Fruit fly (Drosophila melanogaster) whole organism, embryonic: Measurements from ENCODE around the gene Ubqn.

ENCODE experiments used
- Ada2b ChIP-seq: fragments of 200-800 bp; sonication (Bioruptor generic); IDR thresholded peaks from 2 replicates; pipeline ENCODE4 v1.3.6; 2022; ENCODE audit warnings: missing biosample characterization, missing genetic modification characterization
- Blimp-1 ChIP-seq: fragments of 200-800 bp; sonication (Bioruptor generic); optimal IDR thresholded peaks from 3 replicates; lab custom pipeline; 2018; ENCODE audit warnings: missing biosample characterization, missing genetic modification characterization, mild to moderate bottlenecking, moderate library complexity, missing genetic modification reagents
- CG10267 ChIP-seq: fragments of 200-800 bp; sonication (Bioruptor generic); optimal IDR thresholded peaks from 2 replicates; lab custom pipeline; 2018; ENCODE audit warnings: missing biosample characterization, mild to moderate bottlenecking, missing genetic modification characterization, moderate library complexity
- CG10321 ChIP-seq: fragments of 200-800 bp; sonication (Bioruptor generic); IDR thresholded peaks from 2 replicates; pipeline ENCODE4 v1.3.6; 2022; ENCODE audit warnings: missing biosample characterization, missing genetic modification characterization
- CG11695 ChIP-seq: fragments of 200-800 bp; sonication (Bioruptor generic); IDR thresholded peaks from 3 replicates; pipeline ENCODE4 v1.3.6; 2022; ENCODE audit warnings: missing biosample characterization, missing genetic modification characterization
- CG12659 ChIP-seq: fragments of 200-800 bp; sonication (Bioruptor generic); optimal IDR thresholded peaks from 3 replicates; lab custom pipeline; 2017; ENCODE audit warnings: mild to moderate bottlenecking, missing biosample characterization, missing genetic modification reagents, missing genetic modification characterization
- CG14860 ChIP-seq: fragments of 200-800 bp; sonication (Bioruptor generic); IDR thresholded peaks from 3 replicates; pipeline ENCODE4 v1.3.6; 2022; ENCODE audit warnings: missing biosample characterization, missing genetic modification characterization; ENCODE audit not compliant: partially characterized antibody
- CG17802 ChIP-seq: fragments of 200-800 bp; sonication (Bioruptor generic); optimal IDR thresholded peaks from 2 replicates; lab custom pipeline; 2018; ENCODE audit warnings: missing biosample characterization, mild to moderate bottlenecking, missing genetic modification characterization, moderate library complexity
- CG1832 ChIP-seq: fragments of 200-800 bp; sonication (Bioruptor generic); optimal IDR thresholded peaks from 2 replicates; lab custom pipeline; 2017; ENCODE audit warnings: missing biosample characterization, mild to moderate bottlenecking, missing genetic modification characterization, inconsistent platforms
- CG2129 ChIP-seq: fragments of 200-800 bp; sonication (Bioruptor generic); IDR thresholded peaks from 2 replicates; pipeline ENCODE4 v1.3.6; 2022; ENCODE audit warnings: missing biosample characterization, missing genetic modification characterization; ENCODE audit not compliant: partially characterized antibody
- CG2889 ChIP-seq: fragments of 200-800 bp; sonication (Bioruptor generic); IDR thresholded peaks from 3 replicates; pipeline ENCODE4 v1.3.6; 2022; ENCODE audit warnings: missing biosample characterization, missing genetic modification characterization
- CG3847 ChIP-seq: fragments of 200-800 bp; sonication (Bioruptor generic); IDR thresholded peaks from 2 replicates; pipeline ENCODE4 v1.3.6; 2022; ENCODE audit warnings: missing biosample characterization, missing genetic modification characterization
- CG5180 ChIP-seq: fragments of 200-800 bp; sonication (Bioruptor generic); optimal IDR thresholded peaks from 3 replicates; lab custom pipeline; 2017; ENCODE audit warnings: missing biosample characterization, missing genetic modification characterization, mild to moderate bottlenecking, moderate library complexity, missing genetic modification reagents
- CG6254 ChIP-seq: fragments of 200-800 bp; sonication (Bioruptor generic); optimal IDR thresholded peaks from 3 replicates; lab custom pipeline; 2017; ENCODE audit warnings: mild to moderate bottlenecking, missing biosample characterization, missing genetic modification reagents, missing genetic modification characterization
- CG6689 ChIP-seq: fragments of 200-800 bp; sonication (Bioruptor generic); IDR thresholded peaks from 2 replicates; pipeline ENCODE4 v1.3.6; 2022; ENCODE audit warnings: missing biosample characterization, missing genetic modification characterization
- CG7745 ChIP-seq: fragments of 200-800 bp; sonication (Bioruptor generic); optimal IDR thresholded peaks from 2 replicates; lab custom pipeline; 2018; ENCODE audit warnings: missing biosample characterization, mild to moderate bottlenecking, missing genetic modification characterization, moderate library complexity
- CG8089 ChIP-seq: fragments of 200-800 bp; sonication (Bioruptor generic); optimal IDR thresholded peaks from 3 replicates; lab custom pipeline; 2016; ENCODE audit warnings: missing biosample characterization, missing genetic modification characterization
- CG8290 ChIP-seq, 3 experiments: fragments of 200-800 bp; sonication (Bioruptor generic); optimal IDR thresholded peaks; 2 replicates each; lab custom pipeline; 2016 to 2019; ENCODE audit warnings: missing biosample characterization in 3 of 3, missing genetic modification characterization in 3 of 3, mild to moderate bottlenecking in 2 of 3, moderate library complexity in 1 of 3
- CG8765 ChIP-seq: fragments of 200-800 bp; sonication (Bioruptor generic); IDR thresholded peaks from 2 replicates; pipeline ENCODE4 v1.3.6; 2022; ENCODE audit warnings: missing biosample characterization, missing genetic modification characterization
- CG8944 ChIP-seq: fragments of 200-800 bp; sonication (Bioruptor generic); optimal IDR thresholded peaks from 3 replicates; lab custom pipeline; 2016; ENCODE audit warnings: missing biosample characterization, missing genetic modification characterization
- CG9797 ChIP-seq: fragments of 200-800 bp; sonication (Bioruptor generic); optimal IDR thresholded peaks from 3 replicates; lab custom pipeline; 2018; ENCODE audit warnings: missing biosample characterization, mild to moderate bottlenecking, missing genetic modification characterization
- CG9817 ChIP-seq: fragments of 200-800 bp; sonication (Bioruptor generic); optimal IDR thresholded peaks from 2 replicates; lab custom pipeline; 2018; ENCODE audit warnings: missing biosample characterization, mild to moderate bottlenecking, missing genetic modification characterization, moderate library complexity
- Max ChIP-seq: fragments of 200-800 bp; sonication (Bioruptor generic); optimal IDR thresholded peaks from 2 replicates; lab custom pipeline; 2016; ENCODE audit warnings: missing biosample characterization, mild to moderate bottlenecking, missing genetic modification characterization
- Mes4 ChIP-seq: fragments of 200-800 bp; sonication (Bioruptor generic); optimal IDR thresholded peaks from 2 replicates; lab custom pipeline; 2016; ENCODE audit warnings: missing biosample characterization, missing genetic modification characterization
- NC2β ChIP-seq: fragments of 200-800 bp; sonication (Bioruptor generic); optimal IDR thresholded peaks from 2 replicates; lab custom pipeline; 2016; ENCODE audit warnings: missing biosample characterization, missing genetic modification characterization
- NFAT ChIP-seq: fragments of 200-800 bp; sonication (Bioruptor generic); IDR thresholded peaks from 2 replicates; pipeline ENCODE4 v1.3.6; 2022; ENCODE audit warnings: missing biosample characterization, missing genetic modification characterization
- PHDP ChIP-seq: fragments of 200-800 bp; sonication (Bioruptor generic); optimal IDR thresholded peaks from 3 replicates; lab custom pipeline; 2018; ENCODE audit warnings: missing biosample characterization, mild to moderate bottlenecking, missing genetic modification characterization, moderate library complexity
- Pdp1 ChIP-seq, 2 experiments: fragments of 200-800 bp; sonication (Bioruptor generic); optimal IDR thresholded peaks; 3 replicates each; lab custom pipeline; 2016; ENCODE audit warnings: missing biosample characterization in 2 of 2, missing genetic modification characterization in 2 of 2, mild to moderate bottlenecking in 1 of 2, moderate library complexity in 1 of 2
- Sox100B ChIP-seq: fragments of 200-800 bp; sonication (Bioruptor generic); optimal IDR thresholded peaks from 3 replicates; lab custom pipeline; 2018; ENCODE audit warnings: missing biosample characterization, mild to moderate bottlenecking, missing genetic modification characterization
- Tbp ChIP-seq: fragments of >200 bp; optimal IDR thresholded peaks from 2 replicates; lab custom pipeline; 2018; ENCODE audit warnings: missing biosample characterization, missing genetic modification characterization
- bsh ChIP-seq, 2 experiments: fragments of 200-800 bp; sonication (Bioruptor generic); optimal IDR thresholded peaks; 2 replicates each; lab custom pipeline; 2017 to 2018; ENCODE audit warnings: mild to moderate bottlenecking in 2 of 2, missing biosample characterization in 2 of 2, missing genetic modification characterization in 2 of 2, moderate library complexity in 1 of 2
- cad ChIP-seq: fragments of >200 bp; optimal IDR thresholded peaks from 2 replicates; lab custom pipeline; 2017; ENCODE audit warnings: missing biosample characterization, missing genetic modification characterization
- cg ChIP-seq: fragments of 200-800 bp; sonication (Bioruptor generic); optimal IDR thresholded peaks from 3 replicates; lab custom pipeline; 2019; ENCODE audit warnings: missing biosample characterization, mild to moderate bottlenecking, missing genetic modification characterization, moderate library complexity
- da ChIP-seq: fragments of 200-800 bp; sonication (Bioruptor generic); optimal IDR thresholded peaks from 2 replicates; lab custom pipeline; 2016; ENCODE audit warnings: missing biosample characterization, missing genetic modification characterization
- gce ChIP-seq: fragments of 200-800 bp; sonication (Bioruptor generic); IDR thresholded peaks from 3 replicates; pipeline ENCODE4 v1.3.6; 2022; ENCODE audit warnings: missing biosample characterization, missing genetic modification characterization
- inv ChIP-seq: fragments of 200-800 bp; sonication (Bioruptor generic); IDR thresholded peaks from 2 replicates; pipeline ENCODE4 v1.3.6; 2022; ENCODE audit warnings: missing biosample characterization, missing genetic modification characterization; ENCODE audit not compliant: partially characterized antibody
- nom ChIP-seq: fragments of 200-800 bp; sonication (Bioruptor generic); optimal IDR thresholded peaks from 2 replicates; lab custom pipeline; 2017; ENCODE audit warnings: missing biosample characterization, missing genetic modification characterization, mild to moderate bottlenecking, moderate library complexity, missing genetic modification reagents
- onecut ChIP-seq: fragments of 200-800 bp; sonication (Bioruptor generic); IDR thresholded peaks from 2 replicates; pipeline ENCODE4 v1.3.6; 2022; ENCODE audit warnings: missing biosample characterization, missing genetic modification characterization
- prd ChIP-seq, 3 experiments: fragments of >200 bp in 2 of 3; fragments of 200-800 bp in 1 of 3; sonication (Bioruptor generic) in 1 of 3; optimal IDR thresholded peaks in 2 of 3; IDR thresholded peaks in 1 of 3; 2 replicates in 2 of 3; 3 replicates in 1 of 3; pipeline versions ENCODE4 v1.3.6 to Lab custom; 2017 to 2022; ENCODE audit warnings: missing biosample characterization in 1 of 3, missing genetic modification characterization in 1 of 3
- rib ChIP-seq: fragments of 200-800 bp; sonication (Bioruptor generic); IDR thresholded peaks from 2 replicates; pipeline ENCODE4 v1.3.6; 2022; ENCODE audit warnings: missing biosample characterization, missing genetic modification characterization
- schlank ChIP-seq: fragments of 200-800 bp; sonication (Bioruptor generic); optimal IDR thresholded peaks from 2 replicates; lab custom pipeline; 2018; ENCODE audit warnings: missing biosample characterization, mild to moderate bottlenecking, missing genetic modification characterization
- scrt ChIP-seq: fragments of 200-800 bp; sonication (Bioruptor generic); optimal IDR thresholded peaks from 2 replicates; lab custom pipeline; 2018; ENCODE audit warnings: missing biosample characterization, mild to moderate bottlenecking, missing genetic modification characterization, moderate library complexity
- shn ChIP-seq: fragments of 200-800 bp; sonication (Bioruptor generic); optimal IDR thresholded peaks from 3 replicates; lab custom pipeline; 2016; ENCODE audit warnings: missing biosample characterization, missing genetic modification characterization
- sob ChIP-seq: fragments of 200-800 bp; sonication (Bioruptor generic); IDR thresholded peaks from 2 replicates; pipeline ENCODE4 v1.3.6; 2022; ENCODE audit warnings: missing biosample characterization, missing genetic modification characterization
- tin ChIP-seq: fragments of 200-800 bp; sonication (Bioruptor generic); optimal IDR thresholded peaks from 3 replicates; lab custom pipeline; 2016; ENCODE audit warnings: missing biosample characterization, missing genetic modification characterization
- toy ChIP-seq: fragments of 200-800 bp; sonication (Bioruptor generic); IDR thresholded peaks from 2 replicates; pipeline ENCODE4 v1.3.6; 2022; ENCODE audit warnings: missing biosample characterization, missing genetic modification characterization
- tup ChIP-seq: fragments of 200-800 bp; sonication (Bioruptor generic); optimal IDR thresholded peaks from 2 replicates; lab custom pipeline; 2016; ENCODE audit warnings: missing biosample characterization, mild to moderate bottlenecking, missing genetic modification characterization, moderate library complexity
- wdn ChIP-seq: fragments of 200-800 bp; sonication (Bioruptor generic); IDR thresholded peaks from 2 replicates; pipeline ENCODE4 v1.3.6; 2022; ENCODE audit warnings: missing biosample characterization, missing genetic modification characterization

Gene Ubqn

DNA sequence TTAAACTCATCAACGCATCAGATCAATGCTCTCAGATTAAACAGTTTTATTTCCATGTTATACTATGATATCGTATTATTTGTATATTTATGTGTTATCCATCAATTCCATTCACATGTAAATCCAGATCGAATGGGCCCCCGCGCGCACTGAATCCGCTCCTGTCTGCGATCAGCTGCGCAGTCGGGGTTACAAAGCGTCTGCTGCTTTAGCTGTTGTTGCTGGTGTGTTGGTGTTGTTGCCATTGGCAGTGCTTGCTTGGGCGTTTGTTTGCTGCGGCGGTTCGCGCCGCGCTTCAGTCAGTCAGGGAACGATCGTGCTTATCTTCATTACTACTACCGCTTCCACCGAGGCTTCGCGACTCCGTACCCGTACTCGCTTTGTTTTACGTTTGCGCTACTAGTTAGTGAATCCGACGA lies 16.6 kb upstream of the Ubqn start, which contains the start of gene Zw (continued):
- TF ChIP-seq cad (GFP tag; lab: Kevin White, UChicago): no peak
- TF ChIP-seq CG6254 (GFP tag; lab: Kevin White, UChicago): no peak
- TF ChIP-seq Blimp-1: no peak
- no peak for TF ChIP-seq CG9797
- peak; percentile 38 to 43 for TF ChIP-seq Pdp1 (GFP tag; optimal IDR thresholded peaks at IDR 0.05; lab: Kevin White, UChicago)
- TF ChIP-seq Mes4 (GFP tag; lab: Kevin White, UChicago): peak; percentile 19
- peak; percentile 42 for TF ChIP-seq inv (GFP tag; lab: Robert Waterston, UW)
- TF ChIP-seq shn (GFP tag; lab: Kevin White, UChicago): peak; percentile 35
- peak in 1 of 2 experiments; percentile 34 for TF ChIP-seq bsh (GFP tag; optimal IDR thresholded peaks at IDR 0.05; lab: Kevin White, UChicago)
- TF ChIP-seq CG5180 (GFP tag; lab: Kevin White, UChicago): peak; percentile 23
- peak; percentile 11 for TF ChIP-seq nom (GFP tag; lab: Kevin White, UChicago)
- peak; percentile 50 for TF ChIP-seq CG9817
- TF ChIP-seq gce (GFP tag; lab: Robert Waterston, UW): no peak
- peak; percentile 19 for TF ChIP-seq PHDP (tag; lab: Kevin White, UChicago)
- TF ChIP-seq CG2129 (GFP tag; lab: Robert Waterston, UW): no peak
- no peak; the same call in 1 of the 2 replicates for TF ChIP-seq CG8765 (GFP tag; lab: Robert Waterston, UW)
- no peak for TF ChIP-seq CG12659 (GFP tag; lab: Kevin White, UChicago)
- TF ChIP-seq CG10321 (GFP tag; lab: Robert Waterston, UW): no peak
- TF ChIP-seq Sox100B: no peak
- TF ChIP-seq NC2β (GFP tag; lab: Kevin White, UChicago): no peak
- peak; percentile 55 for TF ChIP-seq CG3847 (GFP tag; lab: Robert Waterston, UW)
- no peak for TF ChIP-seq CG7745 (tag; lab: Kevin White, UChicago)
- no peak for TF ChIP-seq Tbp (GFP tag; lab: Kevin White, UChicago)
- TF ChIP-seq CG8290 (GFP tag; optimal IDR thresholded peaks at IDR 0.05; lab: Kevin White, UChicago): no peak
- TF ChIP-seq CG8290 (tag; optimal IDR thresholded peaks at IDR 0.05; lab: Kevin White, UChicago): peak in 1 of 2 experiments; percentile 88
- TF ChIP-seq CG1832 (GFP tag; lab: Kevin White, UChicago): no peak
- 0 out of 2 replicates have a peak, but pooled peaks have one; percentile 28 for TF ChIP-seq onecut (GFP tag; lab: Robert Waterston, UW)
- peak; percentile 0 for TF ChIP-seq schlank (tag; lab: Kevin White, UChicago)
- peak; percentile 81 for TF ChIP-seq NFAT (GFP tag; lab: Robert Waterston, UW)
- TF ChIP-seq wdn: 0 out of 2 replicates have a peak, but pooled peaks have one; percentile 28
- TF ChIP-seq CG11695 (GFP tag; lab: Robert Waterston, UW): no peak
- 0 out of 3 replicates have a peak, but pooled peaks have one; percentile 29 for TF ChIP-seq CG2889 (GFP tag; lab: Robert Waterston, UW)
- no peak for TF ChIP-seq CG17802
- no peak for TF ChIP-seq CG10267 (tag; lab: Kevin White, UChicago)
- TF ChIP-seq tin (GFP tag; lab: Kevin White, UChicago): peak; percentile 56
- TF ChIP-seq cg (GFP tag; lab: Kevin White, UChicago): peak; percentile 28
- peak; percentile 10 for TF ChIP-seq CG8089 (GFP tag; lab: Kevin White, UChicago)
- no peak for TF ChIP-seq CG14860 (GFP tag; lab: Robert Waterston, UW)
- TF ChIP-seq CG6689: peak; percentile 49; the same call in 1 of the 2 replicates
- no peak for TF ChIP-seq da (GFP tag; lab: Kevin White, UChicago)
- no peak for TF ChIP-seq toy (GFP tag; lab: Robert Waterston, UW)
- TF ChIP-seq Max (GFP tag; lab: Kevin White, UChicago): no peak
- TF ChIP-seq Ada2b: peak; percentile 48; the same call in 1 of the 2 replicates
- no peak for TF ChIP-seq scrt (GFP tag; lab: Kevin White, UChicago)
- TF ChIP-seq tup: no peak
- no peak for TF ChIP-seq prd (optimal IDR thresholded peaks at IDR 0.05; lab: Kevin White, UChicago)
- peak; percentile 82 for TF ChIP-seq prd (GFP tag; IDR thresholded peaks at IDR 0.05; lab: Robert Waterston, UW)
- 0 out of 2 replicates have a peak, but pooled peaks have one; percentile 27 for TF ChIP-seq rib
- peak; percentile 67 for TF ChIP-seq sob (GFP tag; lab: Robert Waterston, UW)
- peak; percentile 13 for TF ChIP-seq CG8944 (GFP tag; lab: Kevin White, UChicago)
